Fruit fly (Drosophila melanogaster) whole organism, embryonic: ENCODE measurements around the gene CG43131.

Experiments used
- CG12236 ChIP-seq: fragments of 200-800 bp; sonication (Bioruptor generic); optimal IDR thresholded peaks from 2 replicates; lab custom pipeline; 2016; ENCODE audit warnings: missing biosample characterization, missing genetic modification characterization
- CG12391 ChIP-seq: fragments of 200-800 bp; sonication (Bioruptor generic); optimal IDR thresholded peaks from 3 replicates; lab custom pipeline; 2018; ENCODE audit warnings: missing biosample characterization, mild to moderate bottlenecking, missing genetic modification characterization, moderate library complexity
- CG2116 ChIP-seq: fragments of 200-800 bp; sonication (Bioruptor generic); optimal IDR thresholded peaks from 3 replicates; lab custom pipeline; 2018; ENCODE audit warnings: missing biosample characterization, mild to moderate bottlenecking, missing genetic modification characterization
- CG30020 ChIP-seq: fragments of 200-800 bp; optimal IDR thresholded peaks from 2 replicates; lab custom pipeline; 2019; ENCODE audit warnings: missing biosample characterization, mild to moderate bottlenecking, missing genetic modification characterization, moderate library complexity
- CG3163 ChIP-seq: fragments of 200-800 bp; sonication (Bioruptor generic); optimal IDR thresholded peaks from 3 replicates; lab custom pipeline; 2016; ENCODE audit warnings: missing biosample characterization, missing genetic modification characterization
- Gug ChIP-seq: fragments of 200-800 bp; sonication (Bioruptor generic); IDR thresholded peaks from 4 replicates; pipeline ENCODE4 v1.3.6; 2022; ENCODE audit warnings: missing biosample characterization, missing genetic modification characterization
- H2.0 ChIP-seq: fragments of 200-800 bp; sonication (Bioruptor generic); IDR thresholded peaks from 2 replicates; pipeline ENCODE4 v1.3.6; 2022; ENCODE audit warnings: missing biosample characterization, missing genetic modification characterization
- amos ChIP-seq: fragments of 200-800 bp; sonication (Bioruptor generic); IDR thresholded peaks from 2 replicates; pipeline ENCODE4 v1.3.6; 2022; ENCODE audit warnings: missing biosample characterization, missing genetic modification characterization; ENCODE audit not compliant: partially characterized antibody
- hbn ChIP-seq: fragments of 200-800 bp; sonication (Bioruptor generic); IDR thresholded peaks from 2 replicates; pipeline ENCODE4 v1.3.6; 2022; ENCODE audit warnings: missing biosample characterization, missing genetic modification characterization; ENCODE audit not compliant: partially characterized antibody
- pita ChIP-seq: fragments of 200-800 bp; sonication (Bioruptor generic); optimal IDR thresholded peaks from 2 replicates; lab custom pipeline; 2017; ENCODE audit warnings: missing biosample characterization, mild to moderate bottlenecking, missing genetic modification characterization
- pros ChIP-seq: fragments of 200-800 bp; sonication (Bioruptor generic); optimal IDR thresholded peaks from 3 replicates; lab custom pipeline; 2019; ENCODE audit warnings: missing biosample characterization, mild to moderate bottlenecking, missing genetic modification characterization, moderate library complexity
- schlank ChIP-seq: fragments of 200-800 bp; sonication (Bioruptor generic); optimal IDR thresholded peaks from 2 replicates; lab custom pipeline; 2018; ENCODE audit warnings: missing biosample characterization, mild to moderate bottlenecking, missing genetic modification characterization

dm6 chr3R:5105439-5105838, 3.5 kb downstream of the CG43131 start:
- TF ChIP-seq CG2116 (GFP tag; lab: Kevin White, UChicago): no peak
- no peak for TF ChIP-seq Gug (GFP tag; lab: Robert Waterston, UW)
- TF ChIP-seq CG30020 (tag; lab: Kevin White, UChicago): no peak
- TF ChIP-seq CG12236 (GFP tag; lab: Kevin White, UChicago): no peak
- TF ChIP-seq CG12391 (tag; lab: Kevin White, UChicago): no peak
- TF ChIP-seq amos (GFP tag; lab: Robert Waterston, UW): no peak
- TF ChIP-seq schlank: no peak
- TF ChIP-seq H2.0 (GFP tag; lab: Robert Waterston, UW): no peak
- no peak for TF ChIP-seq CG3163 (GFP tag; lab: Kevin White, UChicago)
- TF ChIP-seq pita (GFP tag; lab: Kevin White, UChicago): no peak
- TF ChIP-seq pros (GFP tag; lab: Kevin White, UChicago): peak; percentile 77
- no peak for TF ChIP-seq hbn (GFP tag; lab: Robert Waterston, UW)
